Worm (Caenorhabditis elegans) whole organism, early embryonic: ENCODE data around the gene txt-17.

Experiments
- B0310.2 ChIP-seq: sonication (generic microtip); optimal IDR thresholded peaks from 2 replicates; lab custom pipeline; 2016; ENCODE audit warnings: mild to moderate bottlenecking, missing genetic modification characterization, missing compliant biosample characterization
- F13C5.2 ChIP-seq: sonication (generic microtip); optimal IDR thresholded peaks from 2 replicates; lab custom pipeline; 2017; ENCODE audit warnings: mild to moderate bottlenecking, missing genetic modification characterization, inconsistent platforms, missing compliant biosample characterization
- ama-1 ChIP-seq: fragments of 150-350 bp; optimal IDR thresholded peaks from 2 replicates; lab custom pipeline; 2014
- ceh-13 ChIP-seq: fragments of 200-800 bp; sonication (Bioruptor generic); optimal IDR thresholded peaks from 2 replicates; lab custom pipeline; 2018; ENCODE audit warnings: mild to moderate bottlenecking, missing genetic modification characterization, missing compliant biosample characterization
- ceh-36 ChIP-seq: sonication (generic microtip); optimal IDR thresholded peaks from 2 replicates; lab custom pipeline; 2016; ENCODE audit warnings: missing genetic modification characterization, inconsistent platforms, missing compliant biosample characterization
- flt-1 ChIP-seq: fragments of 200-800 bp; sonication (Bioruptor generic); IDR thresholded peaks from 2 replicates; pipeline ENCODE4 v1.3.6; 2022; ENCODE audit warnings: missing genetic modification characterization, missing compliant biosample characterization
- tbx-37 ChIP-seq: fragments of 200-800 bp; sonication (Bioruptor generic); conservative IDR thresholded peaks from 2 replicates; pipeline ENCODE4 v1.3.6; 2022; ENCODE audit warnings: missing genetic modification reagents, missing genetic modification characterization, missing compliant biosample characterization

ce11 chrV:7075646-7076045, 22.6 kb upstream of the txt-17 start, which contains the start of gene npa-1:
- TF ChIP-seq tbx-37 (GFP tag; lab: Robert Waterston, UW) (no peak), ceh-36 (tag; lab: Kevin White, UChicago) (no peak), B0310.2 (tag; lab: Kevin White, UChicago) (no peak), ceh-13 (GFP tag; lab: Kevin White, UChicago) (no peak), ama-1 (no peak), F13C5.2 (tag; lab: Kevin White, UChicago) (no peak), flt-1 (GFP tag; lab: Robert Waterston, UW) (no peak)
